Fruit fly (Drosophila melanogaster) whole organism, prepupa: ENCODE measurements around the gene CG10324.

Source experiments
- Blimp-1 ChIP-seq: fragments of 200-800 bp; sonication (Bioruptor generic); optimal IDR thresholded peaks from 3 replicates; lab custom pipeline; 2017; ENCODE audit warnings: missing biosample characterization, missing genetic modification characterization, mild to moderate bottlenecking, moderate library complexity, missing genetic modification reagents
- CG10631 ChIP-seq: fragments of 200-800 bp; sonication (Bioruptor generic); optimal IDR thresholded peaks from 2 replicates; lab custom pipeline; 2016; ENCODE audit warnings: missing biosample characterization, missing genetic modification characterization
- CG11294 ChIP-seq: fragments of 200-800 bp; sonication (Bioruptor generic); IDR thresholded peaks from 2 replicates; pipeline ENCODE4 v1.3.6; 2022; ENCODE audit warnings: missing biosample characterization, missing genetic modification characterization
- CG11762 ChIP-seq: fragments of 200-800 bp; sonication (Bioruptor generic); optimal IDR thresholded peaks from 3 replicates; lab custom pipeline; 2016; ENCODE audit warnings: missing biosample characterization, missing genetic modification characterization; ENCODE audit not compliant: insufficient read depth
- CG11902 ChIP-seq: fragments of 200-800 bp; sonication (Bioruptor generic); optimal IDR thresholded peaks from 3 replicates; lab custom pipeline; 2016; ENCODE audit warnings: missing biosample characterization, missing genetic modification characterization
- CG1621 ChIP-seq: fragments of 200-800 bp; sonication (Bioruptor generic); optimal IDR thresholded peaks from 3 replicates; lab custom pipeline; 2018; ENCODE audit warnings: missing biosample characterization, mild to moderate bottlenecking, missing genetic modification characterization
- CG16779 ChIP-seq: fragments of 200-800 bp; sonication (Bioruptor generic); optimal IDR thresholded peaks from 3 replicates; lab custom pipeline; 2017; ENCODE audit warnings: missing biosample characterization, mild to moderate bottlenecking, missing genetic modification characterization
- CG32006 ChIP-seq: fragments of 200-800 bp; sonication (Bioruptor generic); optimal IDR thresholded peaks from 3 replicates; lab custom pipeline; 2017; ENCODE audit warnings: missing biosample characterization, mild to moderate bottlenecking, missing genetic modification characterization
- CG3919 ChIP-seq: fragments of 200-800 bp; sonication (Bioruptor generic); optimal IDR thresholded peaks from 3 replicates; lab custom pipeline; 2016; ENCODE audit warnings: missing biosample characterization, missing genetic modification characterization
- CG4318 ChIP-seq: fragments of 200-800 bp; sonication (Bioruptor generic); optimal IDR thresholded peaks from 3 replicates; lab custom pipeline; 2017; ENCODE audit warnings: missing biosample characterization, mild to moderate bottlenecking, missing genetic modification characterization
- CG6276 ChIP-seq: fragments of 200-800 bp; sonication (Bioruptor generic); optimal IDR thresholded peaks from 2 replicates; lab custom pipeline; 2017; ENCODE audit warnings: missing biosample characterization, mild to moderate bottlenecking, missing genetic modification characterization
- CG6854 ChIP-seq: fragments of 200-800 bp; sonication (Bioruptor generic); optimal IDR thresholded peaks from 2 replicates; lab custom pipeline; 2017; ENCODE audit warnings: missing biosample characterization, mild to moderate bottlenecking, missing genetic modification characterization
- CG7368 ChIP-seq: fragments of 200-800 bp; sonication (Bioruptor generic); optimal IDR thresholded peaks from 3 replicates; lab custom pipeline; 2016; ENCODE audit warnings: missing biosample characterization, missing genetic modification characterization
- CG8632 ChIP-seq: fragments of 200-800 bp; sonication (Bioruptor generic); optimal IDR thresholded peaks from 3 replicates; lab custom pipeline; 2016; ENCODE audit warnings: missing biosample characterization, missing genetic modification characterization
- Eip93F ChIP-seq: fragments of 200-800 bp; sonication (Bioruptor generic); optimal IDR thresholded peaks from 2 replicates; lab custom pipeline; 2016; ENCODE audit warnings: missing biosample characterization, mild to moderate bottlenecking, missing genetic modification characterization
- Ets21C ChIP-seq: fragments of 200-800 bp; sonication (Bioruptor generic); optimal IDR thresholded peaks from 3 replicates; lab custom pipeline; 2016; ENCODE audit warnings: missing biosample characterization, missing genetic modification characterization
- Hr38 ChIP-seq: sonication (Bioruptor generic); optimal IDR thresholded peaks from 2 replicates; lab custom pipeline; 2016; ENCODE audit warnings: missing biosample characterization, missing genetic modification characterization
- Hr4 ChIP-seq: fragments of 200-800 bp; sonication (Bioruptor generic); optimal IDR thresholded peaks from 3 replicates; lab custom pipeline; 2016; ENCODE audit warnings: missing biosample characterization, missing genetic modification characterization
- Met ChIP-seq: fragments of 200-800 bp; sonication (Bioruptor generic); optimal IDR thresholded peaks from 3 replicates; lab custom pipeline; 2016; ENCODE audit warnings: missing biosample characterization, missing genetic modification characterization
- OdsH ChIP-seq: fragments of 200-800 bp; sonication (Bioruptor generic); optimal IDR thresholded peaks from 3 replicates; lab custom pipeline; 2016; ENCODE audit warnings: missing biosample characterization, missing genetic modification characterization
- Sox102F ChIP-seq: fragments of 200-800 bp; sonication (Bioruptor generic); optimal IDR thresholded peaks from 2 replicates; lab custom pipeline; 2016; ENCODE audit warnings: missing biosample characterization, mild to moderate bottlenecking, missing genetic modification characterization
- Sox15 ChIP-seq: fragments of 200-800 bp; sonication (Bioruptor generic); optimal IDR thresholded peaks from 3 replicates; lab custom pipeline; 2016; ENCODE audit warnings: missing biosample characterization, missing genetic modification characterization
- achi ChIP-seq: fragments of 200-800 bp; sonication (Bioruptor generic); optimal IDR thresholded peaks from 3 replicates; lab custom pipeline; 2016; ENCODE audit warnings: missing biosample characterization, missing genetic modification characterization
- acj6 ChIP-seq: fragments of 200-800 bp; sonication (Bioruptor generic); optimal IDR thresholded peaks from 3 replicates; lab custom pipeline; 2016; ENCODE audit warnings: missing biosample characterization, missing genetic modification characterization
- cyc ChIP-seq: fragments of 200-800 bp; sonication (Bioruptor generic); optimal IDR thresholded peaks from 3 replicates; lab custom pipeline; 2016; ENCODE audit warnings: missing biosample characterization, missing genetic modification characterization
- dac ChIP-seq: fragments of 200-800 bp; sonication (Bioruptor generic); optimal IDR thresholded peaks from 2 replicates; lab custom pipeline; 2017; ENCODE audit warnings: missing biosample characterization, mild to moderate bottlenecking, missing genetic modification characterization
- esn ChIP-seq: fragments of 200-800 bp; sonication (Bioruptor generic); optimal IDR thresholded peaks from 2 replicates; lab custom pipeline; 2016; ENCODE audit warnings: missing biosample characterization, mild to moderate bottlenecking, missing genetic modification characterization, moderate library complexity
- fkh ChIP-seq: fragments of 200-800 bp; sonication (Bioruptor generic); optimal IDR thresholded peaks from 3 replicates; lab custom pipeline; 2017; ENCODE audit warnings: missing biosample characterization, mild to moderate bottlenecking, missing genetic modification characterization, moderate library complexity
- ss ChIP-seq, 2 experiments: fragments of 200-800 bp; sonication (Bioruptor generic); optimal IDR thresholded peaks; 2 replicates in 1 of 2; 3 replicates in 1 of 2; lab custom pipeline; 2017 to 2018; ENCODE audit warnings: mild to moderate bottlenecking in 2 of 2, missing biosample characterization in 2 of 2, missing genetic modification characterization in 2 of 2, moderate library complexity in 1 of 2
- topi ChIP-seq: fragments of 200-800 bp; sonication (Bioruptor generic); optimal IDR thresholded peaks from 3 replicates; lab custom pipeline; 2016; ENCODE audit warnings: missing biosample characterization, missing genetic modification characterization
- vri ChIP-seq: fragments of 200-800 bp; sonication (Bioruptor generic); optimal IDR thresholded peaks from 3 replicates; lab custom pipeline; 2016; ENCODE audit warnings: missing biosample characterization, mild to moderate bottlenecking, missing genetic modification characterization

Gene CG10324

dm6 chr3R:16605929-16606328 is 40.9 kb downstream of the CG10324 start:
- TF ChIP-seq Blimp-1 (no peak), Met (GFP tag; lab: Kevin White, UChicago) (no peak), Eip93F (GFP tag; lab: Kevin White, UChicago) (no peak), esn (no peak), achi (GFP tag; lab: Kevin White, UChicago) (no peak), CG3919 (GFP tag; lab: Kevin White, UChicago) (no peak), Hr38 (GFP tag; lab: Kevin White, UChicago) (no peak), Sox15 (GFP tag; lab: Kevin White, UChicago) (no peak), OdsH (GFP tag; lab: Kevin White, UChicago) (no peak), Sox102F (no peak), CG11762 (no peak), CG10631 (GFP tag; lab: Kevin White, UChicago) (no peak)

dm6 chr3R:16604715-16605114 is 42.1 kb downstream of the CG10324 start, which contains the start of gene CG10345:
Gene CG10345 (minus strand): TSS chr3R:16604861.
- no peak for TF ChIP-seq Met (GFP tag; lab: Kevin White, UChicago)
- no peak for TF ChIP-seq vri (GFP tag; lab: Kevin White, UChicago)
- no peak for TF ChIP-seq esn
- no peak for TF ChIP-seq fkh (GFP tag; lab: Kevin White, UChicago)
- TF ChIP-seq CG16779 (tag; lab: Kevin White, UChicago): no peak
- TF ChIP-seq ss (GFP tag; optimal IDR thresholded peaks at IDR 0.05; lab: Kevin White, UChicago): no peak
- no peak for TF ChIP-seq CG6854 (GFP tag; lab: Kevin White, UChicago)
- TF ChIP-seq Hr4 (GFP tag; lab: Kevin White, UChicago): no peak
- TF ChIP-seq topi (GFP tag; lab: Kevin White, UChicago): no peak
- TF ChIP-seq CG11902 (GFP tag; lab: Kevin White, UChicago): no peak
- TF ChIP-seq CG8632 (GFP tag; lab: Kevin White, UChicago): no peak
- no peak for TF ChIP-seq CG4318 (GFP tag; lab: Kevin White, UChicago)
- no peak for TF ChIP-seq CG1621 (tag; lab: Kevin White, UChicago)
- no peak for TF ChIP-seq CG10631 (GFP tag; lab: Kevin White, UChicago)
- TF ChIP-seq CG11294 (GFP tag; lab: Robert Waterston, UW): no peak
- no peak for TF ChIP-seq CG7368 (GFP tag; lab: Kevin White, UChicago)
- TF ChIP-seq dac: no peak
- no peak for TF ChIP-seq Ets21C (GFP tag; lab: Kevin White, UChicago)

dm6 chr3R:16600735-16601134 is 46.1 kb downstream of the CG10324 start:
- TF ChIP-seq Met (GFP tag; lab: Kevin White, UChicago) (no peak), esn (no peak), dac (no peak), CG6276 (GFP tag; lab: Kevin White, UChicago) (no peak), CG32006 (GFP tag; lab: Kevin White, UChicago) (no peak), CG1621 (tag; lab: Kevin White, UChicago) (no peak), topi (GFP tag; lab: Kevin White, UChicago) (no peak), achi (GFP tag; lab: Kevin White, UChicago) (no peak), CG11762 (no peak)

- TF ChIP-seq achi (GFP tag; lab: Kevin White, UChicago): no peak
- peak in 1 of 2 experiments; percentile 32 for TF ChIP-seq ss (GFP tag; optimal IDR thresholded peaks at IDR 0.05; lab: Kevin White, UChicago)
- no peak for TF ChIP-seq Eip93F (GFP tag; lab: Kevin White, UChicago)
- no peak for TF ChIP-seq cyc (GFP tag; lab: Kevin White, UChicago)
- TF ChIP-seq acj6 (GFP tag; lab: Kevin White, UChicago): no peak
- TF ChIP-seq, all 60 proteins: peak for 1
These were observed 47.2 kb downstream of the CG10324 start for dm6 chr3R:16599647-16600046.
